Fruit fly (Drosophila melanogaster) whole organism, embryonic: Measurements from ENCODE around the gene Herc4.

ENCODE experiments used
- ATbp ChIP-seq: fragments of 200-800 bp; sonication (Bioruptor generic); optimal IDR thresholded peaks from 2 replicates; lab custom pipeline; 2017; ENCODE audit warnings: missing biosample characterization, mild to moderate bottlenecking, missing genetic modification characterization, missing genetic modification reagents
- Abd-B ChIP-seq: fragments of 200-800 bp; sonication (Bioruptor generic); optimal IDR thresholded peaks from 2 replicates; lab custom pipeline; 2018; ENCODE audit warnings: missing biosample characterization, mild to moderate bottlenecking, missing genetic modification characterization, moderate library complexity
- Adf1 ChIP-seq: fragments of 200-800 bp; sonication (Bioruptor generic); IDR thresholded peaks from 2 replicates; pipeline ENCODE4 v1.3.6; 2022; ENCODE audit warnings: missing biosample characterization, missing genetic modification characterization
- Asciz ChIP-seq: fragments of 200-800 bp; sonication (Bioruptor generic); optimal IDR thresholded peaks from 2 replicates; lab custom pipeline; 2017; ENCODE audit warnings: missing biosample characterization, mild to moderate bottlenecking, missing genetic modification characterization, missing genetic modification reagents
- B-H1 ChIP-seq: fragments of 200-800 bp; sonication (Bioruptor generic); IDR thresholded peaks from 3 replicates; pipeline ENCODE4 v1.3.6; 2022; ENCODE audit warnings: missing biosample characterization, missing genetic modification characterization
- BEAF-32 ChIP-seq: fragments of 200-800 bp; sonication (Bioruptor generic); optimal IDR thresholded peaks from 3 replicates; lab custom pipeline; 2017; ENCODE audit warnings: missing biosample characterization, missing genetic modification characterization, mild to moderate bottlenecking, moderate library complexity, missing genetic modification reagents
- CG12236 ChIP-seq: fragments of 200-800 bp; sonication (Bioruptor generic); optimal IDR thresholded peaks from 2 replicates; lab custom pipeline; 2016; ENCODE audit warnings: missing biosample characterization, missing genetic modification characterization
- CG1233 ChIP-seq: fragments of 200-800 bp; sonication (Bioruptor generic); optimal IDR thresholded peaks from 4 replicates; lab custom pipeline; 2018; ENCODE audit warnings: missing biosample characterization, mild to moderate bottlenecking, missing genetic modification characterization
- CG17385 ChIP-seq: fragments of 200-800 bp; sonication (Bioruptor generic); optimal IDR thresholded peaks from 3 replicates; lab custom pipeline; 2018; ENCODE audit warnings: missing biosample characterization, mild to moderate bottlenecking, missing genetic modification characterization
- CG18599 ChIP-seq: fragments of 200-800 bp; sonication (Bioruptor generic); optimal IDR thresholded peaks from 3 replicates; lab custom pipeline; 2017; ENCODE audit warnings: missing biosample characterization, missing genetic modification characterization, mild to moderate bottlenecking, moderate library complexity, missing genetic modification reagents
- CG2116 ChIP-seq: fragments of 200-800 bp; sonication (Bioruptor generic); optimal IDR thresholded peaks from 3 replicates; lab custom pipeline; 2018; ENCODE audit warnings: missing biosample characterization, mild to moderate bottlenecking, missing genetic modification characterization
- CG2875 ChIP-seq: fragments of 200-800 bp; sonication (Bioruptor generic); optimal IDR thresholded peaks from 2 replicates; lab custom pipeline; 2017; ENCODE audit warnings: missing biosample characterization, mild to moderate bottlenecking, missing genetic modification characterization, missing genetic modification reagents
- CG32767 ChIP-seq: fragments of 200-800 bp; sonication (Bioruptor generic); IDR thresholded peaks from 2 replicates; pipeline ENCODE4 v1.3.6; 2022; ENCODE audit warnings: missing biosample characterization, missing genetic modification characterization
- CG34224 ChIP-seq: fragments of 200-800 bp; sonication (Bioruptor generic); IDR thresholded peaks from 3 replicates; pipeline ENCODE4 v1.3.6; 2022; ENCODE audit warnings: missing biosample characterization, missing genetic modification characterization; ENCODE audit not compliant: partially characterized antibody
- CG4282 ChIP-seq: fragments of 200-800 bp; sonication (Bioruptor generic); optimal IDR thresholded peaks from 2 replicates; lab custom pipeline; 2016; ENCODE audit warnings: missing biosample characterization, missing genetic modification characterization
- CG4424 ChIP-seq: fragments of 200-800 bp; sonication (Bioruptor generic); optimal IDR thresholded peaks from 3 replicates; lab custom pipeline; 2016; ENCODE audit warnings: missing biosample characterization, missing genetic modification characterization
- CG6272 ChIP-seq: fragments of 200-800 bp; sonication (Bioruptor generic); IDR thresholded peaks from 2 replicates; pipeline ENCODE4 v1.3.6; 2022; ENCODE audit warnings: missing biosample characterization, missing genetic modification characterization
- CG7786 ChIP-seq: fragments of 200-800 bp; sonication (Bioruptor generic); optimal IDR thresholded peaks from 2 replicates; lab custom pipeline; 2016; ENCODE audit warnings: missing biosample characterization, missing genetic modification characterization
- CG7839 ChIP-seq: fragments of 200-800 bp; sonication (Bioruptor generic); optimal IDR thresholded peaks from 3 replicates; lab custom pipeline; 2018; ENCODE audit warnings: missing biosample characterization, mild to moderate bottlenecking, missing genetic modification characterization, moderate library complexity
- CG7928 ChIP-seq: fragments of 200-800 bp; sonication (Bioruptor generic); optimal IDR thresholded peaks from 2 replicates; lab custom pipeline; 2017; ENCODE audit warnings: missing biosample characterization, mild to moderate bottlenecking, missing genetic modification characterization
- CG8089 ChIP-seq: fragments of 200-800 bp; sonication (Bioruptor generic); optimal IDR thresholded peaks from 3 replicates; lab custom pipeline; 2016; ENCODE audit warnings: missing biosample characterization, missing genetic modification characterization
- CG8388 ChIP-seq: fragments of 200-800 bp; sonication (Bioruptor generic); optimal IDR thresholded peaks from 2 replicates; lab custom pipeline; 2019; ENCODE audit warnings: missing biosample characterization, mild to moderate bottlenecking, missing genetic modification characterization, moderate library complexity
- CG9727 ChIP-seq: fragments of 200-800 bp; sonication (Bioruptor generic); optimal IDR thresholded peaks from 3 replicates; lab custom pipeline; 2017; ENCODE audit warnings: missing biosample characterization, mild to moderate bottlenecking, missing genetic modification characterization
- CG9817 ChIP-seq: fragments of 200-800 bp; sonication (Bioruptor generic); optimal IDR thresholded peaks from 2 replicates; lab custom pipeline; 2018; ENCODE audit warnings: missing biosample characterization, mild to moderate bottlenecking, missing genetic modification characterization, moderate library complexity
- H2.0 ChIP-seq: fragments of 200-800 bp; sonication (Bioruptor generic); IDR thresholded peaks from 2 replicates; pipeline ENCODE4 v1.3.6; 2022; ENCODE audit warnings: missing biosample characterization, missing genetic modification characterization
- HmgD ChIP-seq: fragments of 200-800 bp; sonication (Bioruptor generic); optimal IDR thresholded peaks from 3 replicates; lab custom pipeline; 2016; ENCODE audit warnings: missing biosample characterization, missing genetic modification characterization
- HmgZ ChIP-seq: fragments of 200-800 bp; sonication (Bioruptor generic); optimal IDR thresholded peaks from 2 replicates; lab custom pipeline; 2018; ENCODE audit warnings: missing biosample characterization, mild to moderate bottlenecking, missing genetic modification characterization
- Hmr ChIP-seq: fragments of 200-800 bp; sonication (Bioruptor generic); optimal IDR thresholded peaks from 3 replicates; lab custom pipeline; 2017; ENCODE audit warnings: mild to moderate bottlenecking, missing biosample characterization, missing genetic modification reagents, missing genetic modification characterization
- Max ChIP-seq: fragments of 200-800 bp; sonication (Bioruptor generic); optimal IDR thresholded peaks from 2 replicates; lab custom pipeline; 2016; ENCODE audit warnings: missing biosample characterization, mild to moderate bottlenecking, missing genetic modification characterization
- Six4 ChIP-seq: fragments of 200-800 bp; sonication (Bioruptor generic); optimal IDR thresholded peaks from 2 replicates; lab custom pipeline; 2016; ENCODE audit warnings: missing biosample characterization, missing genetic modification characterization
- Sry-δ ChIP-seq: fragments of 200-800 bp; sonication (Bioruptor generic); optimal IDR thresholded peaks from 2 replicates; lab custom pipeline; 2016; ENCODE audit warnings: missing biosample characterization, missing genetic modification characterization
- Tbp ChIP-seq: fragments of >200 bp; optimal IDR thresholded peaks from 2 replicates; lab custom pipeline; 2018; ENCODE audit warnings: missing biosample characterization, missing genetic modification characterization
- ab ChIP-seq: fragments of 200-800 bp; sonication (Bioruptor generic); optimal IDR thresholded peaks from 2 replicates; lab custom pipeline; 2016; ENCODE audit warnings: missing biosample characterization, missing genetic modification characterization
- ato ChIP-seq: fragments of 200-800 bp; sonication (Bioruptor generic); IDR thresholded peaks from 2 replicates; pipeline ENCODE4 v1.3.6; 2022; ENCODE audit warnings: missing biosample characterization, missing genetic modification characterization; ENCODE audit not compliant: partially characterized antibody
- cas ChIP-seq: fragments of 200-800 bp; sonication (Bioruptor generic); IDR thresholded peaks from 2 replicates; pipeline ENCODE4 v1.3.6; 2022; ENCODE audit warnings: missing biosample characterization, missing genetic modification characterization
- cato ChIP-seq: fragments of 200-800 bp; sonication (Bioruptor generic); optimal IDR thresholded peaks from 2 replicates; lab custom pipeline; 2016; ENCODE audit warnings: missing biosample characterization, missing genetic modification characterization, borderline replicate concordance
- fd102C ChIP-seq: fragments of 200-800 bp; sonication (Bioruptor generic); optimal IDR thresholded peaks from 2 replicates; lab custom pipeline; 2018; ENCODE audit warnings: missing biosample characterization, mild to moderate bottlenecking, missing genetic modification characterization, moderate library complexity
- fd3F ChIP-seq: fragments of 200-800 bp; sonication (Bioruptor generic); optimal IDR thresholded peaks from 2 replicates; lab custom pipeline; 2018; ENCODE audit warnings: missing biosample characterization, mild to moderate bottlenecking, missing genetic modification characterization, moderate library complexity
- grn ChIP-seq: fragments of 200-800 bp; sonication (Bioruptor generic); optimal IDR thresholded peaks from 3 replicates; lab custom pipeline; 2017; ENCODE audit warnings: missing biosample characterization, missing genetic modification characterization
- lola ChIP-seq, 3 experiments: fragments of >200 bp in 2 of 3; fragments of 200-800 bp in 1 of 3; sonication (Bioruptor generic) in 1 of 3; optimal IDR thresholded peaks; 2 replicates each; lab custom pipeline; 2017 to 2019; ENCODE audit warnings: missing biosample characterization in 3 of 3, missing genetic modification characterization in 3 of 3, mild to moderate bottlenecking in 1 of 3, moderate library complexity in 1 of 3
- mam ChIP-seq: fragments of 200-800 bp; sonication (Bioruptor generic); optimal IDR thresholded peaks from 3 replicates; lab custom pipeline; 2016; ENCODE audit warnings: missing biosample characterization, missing genetic modification characterization
- mirr ChIP-seq: fragments of 200-800 bp; sonication (Bioruptor generic); optimal IDR thresholded peaks from 3 replicates; lab custom pipeline; 2018; ENCODE audit warnings: missing biosample characterization, mild to moderate bottlenecking, missing genetic modification characterization
- oc ChIP-seq: fragments of 200-800 bp; sonication (Bioruptor generic); optimal IDR thresholded peaks from 2 replicates; lab custom pipeline; 2018; ENCODE audit warnings: missing biosample characterization, mild to moderate bottlenecking, missing genetic modification characterization, moderate library complexity
- pb ChIP-seq: fragments of 200-800 bp; sonication (Bioruptor generic); optimal IDR thresholded peaks from 3 replicates; lab custom pipeline; 2016; ENCODE audit warnings: missing biosample characterization, missing genetic modification characterization
- ranshi ChIP-seq: fragments of 200-800 bp; sonication (Bioruptor generic); IDR thresholded peaks from 2 replicates; pipeline ENCODE4 v1.3.6; 2022; ENCODE audit warnings: missing biosample characterization, missing genetic modification characterization
- row ChIP-seq: fragments of 200-800 bp; sonication (Bioruptor generic); IDR thresholded peaks from 3 replicates; pipeline ENCODE4 v1.3.6; 2022; ENCODE audit warnings: missing biosample characterization, missing genetic modification characterization
- slou ChIP-seq: fragments of 200-800 bp; sonication (Bioruptor generic); optimal IDR thresholded peaks from 3 replicates; lab custom pipeline; 2016; ENCODE audit warnings: missing biosample characterization, missing genetic modification characterization
- sug ChIP-seq: fragments of 200-800 bp; optimal IDR thresholded peaks from 2 replicates; lab custom pipeline; 2019; ENCODE audit warnings: missing biosample characterization, mild to moderate bottlenecking, missing genetic modification characterization, moderate library complexity
- trem ChIP-seq: fragments of 200-800 bp; optimal IDR thresholded peaks from 3 replicates; lab custom pipeline; 2019; ENCODE audit warnings: missing biosample characterization, mild to moderate bottlenecking, missing genetic modification characterization, moderate library complexity

The Herc4 gene

dm6 chr3L:1313039-1313766 lies at the start of gene Herc4, which contains the start of gene sturkopf (continued):
- TF ChIP-seq CG7786 (GFP tag; lab: Kevin White, UChicago), result peak; percentile 68
- TF ChIP-seq HmgD (GFP tag; lab: Kevin White, UChicago), result peak; percentile 37
- TF ChIP-seq Abd-B, result peak; percentile 86
- peak; percentile 46 for TF ChIP-seq H2.0 (GFP tag; lab: Robert Waterston, UW)
- peak; percentile 12; the same call in 1 of the 2 replicates for TF ChIP-seq cas (GFP tag; lab: Robert Waterston, UW)
- peak; percentile 82 for TF ChIP-seq CG9727 (GFP tag; lab: Kevin White, UChicago)
- TF ChIP-seq fd3F (GFP tag; lab: Kevin White, UChicago), result peak; percentile 41
- peak; percentile 16; the same call in 1 of the 3 replicates for TF ChIP-seq B-H1
- peak; percentile 39 for TF ChIP-seq CG8089 (GFP tag; lab: Kevin White, UChicago)
- peak; percentile 36 for TF ChIP-seq BEAF-32 (GFP tag; lab: Kevin White, UChicago)
- peak; percentile 44 for TF ChIP-seq slou (GFP tag; lab: Kevin White, UChicago)
- peak; percentile 38 for TF ChIP-seq grn (GFP tag; lab: Kevin White, UChicago)
- TF ChIP-seq Tbp (GFP tag; lab: Kevin White, UChicago), result no peak
- peak; percentile 84 for TF ChIP-seq Hmr (GFP tag; lab: Kevin White, UChicago)
- TF ChIP-seq row, result peak; percentile 88
- TF ChIP-seq pb, result peak; percentile 27
- peak; percentile 45 for TF ChIP-seq Max
- TF ChIP-seq fd102C (GFP tag; lab: Kevin White, UChicago), result no peak
- peak; percentile 48 for TF ChIP-seq ATbp (GFP tag; lab: Kevin White, UChicago)
- peak; percentile 60 for TF ChIP-seq CG2116 (GFP tag; lab: Kevin White, UChicago)
- no peak for TF ChIP-seq CG4282
- TF ChIP-seq CG2875 (GFP tag; lab: Kevin White, UChicago), result no peak
- TF ChIP-seq CG7839 (tag; lab: Kevin White, UChicago), result peak; percentile 77
- TF ChIP-seq sug (tag; lab: Kevin White, UChicago), result peak; percentile 83
- no peak for TF ChIP-seq CG34224 (GFP tag; lab: Robert Waterston, UW)
- no peak; the same call in 1 of the 2 replicates for TF ChIP-seq Adf1
- TF ChIP-seq lola (GFP tag; optimal IDR thresholded peaks at IDR 0.05; lab: Kevin White, UChicago), result peak in 1 of 3 experiments; percentile 85
- peak; percentile 43 for TF ChIP-seq ranshi
- no peak for TF ChIP-seq CG12236
- TF ChIP-seq mirr (GFP tag; lab: Kevin White, UChicago), result peak; percentile 34
- peak; percentile 68 for TF ChIP-seq CG17385 (GFP tag; lab: Kevin White, UChicago)
- peak; percentile 46 for TF ChIP-seq Asciz
- TF ChIP-seq mam, result peak; percentile 96
- TF ChIP-seq Six4 (GFP tag; lab: Kevin White, UChicago), result peak; percentile 8
- TF ChIP-seq CG1233 (GFP tag; lab: Kevin White, UChicago), result peak; percentile 59
- TF ChIP-seq oc, result peak; percentile 40
- peak; percentile 69 for TF ChIP-seq CG18599 (GFP tag; lab: Kevin White, UChicago)
- TF ChIP-seq CG9817 (tag; lab: Kevin White, UChicago), result peak; percentile 87
- TF ChIP-seq CG7928 (GFP tag; lab: Kevin White, UChicago), result peak; percentile 95
- TF ChIP-seq ab, result peak; percentile 56
- TF ChIP-seq HmgZ (tag; lab: Kevin White, UChicago), result peak; percentile 30
- no peak for TF ChIP-seq CG32767 (GFP tag; lab: Robert Waterston, UW)
- peak; percentile 66 for TF ChIP-seq CG8388 (GFP tag; lab: Kevin White, UChicago)
- peak; percentile 61 for TF ChIP-seq cato (GFP tag; lab: Kevin White, UChicago)
- no peak for TF ChIP-seq ato (GFP tag; lab: Robert Waterston, UW)
- TF ChIP-seq CG4424 (GFP tag; lab: Kevin White, UChicago), result peak; percentile 71
- TF ChIP-seq CG6272 (GFP tag; lab: Robert Waterston, UW), result peak; percentile 56
- TF ChIP-seq Sry-δ (GFP tag; lab: Kevin White, UChicago), result peak; percentile 58
- peak; percentile 98 for TF ChIP-seq trem (tag; lab: Kevin White, UChicago)
